Worm (Caenorhabditis elegans) whole organism, L1 larva: ENCODE data around the gene pak-2.
A peak's percentile ranks its signal among the peaks of the same experiment; 100 is the strongest.

Experiments
- C16A3.4 ChIP-seq: fragments of 150-350 bp; optimal IDR thresholded peaks from 2 replicates; lab custom pipeline; 2014; ENCODE audit warnings: missing biosample characterization, missing genetic modification characterization
- F16B12.6 ChIP-seq: fragments of 150-350 bp; optimal IDR thresholded peaks from 2 replicates; lab custom pipeline; 2014; ENCODE audit warnings: missing biosample characterization, missing genetic modification characterization
- alr-1 ChIP-seq: fragments of 200-800 bp; sonication (Bioruptor generic); optimal IDR thresholded peaks from 2 replicates; lab custom pipeline; 2018; ENCODE audit warnings: borderline replicate concordance, mild to moderate bottlenecking, missing genetic modification characterization, missing compliant biosample characterization
- aly-2 ChIP-seq: fragments of 150-350 bp; optimal IDR thresholded peaks from 2 replicates; lab custom pipeline; 2014; ENCODE audit warnings: missing biosample characterization, missing genetic modification characterization
- ama-1 ChIP-seq: fragments of 150-350 bp; optimal IDR thresholded peaks from 2 replicates; lab custom pipeline; 2014
- blmp-1 ChIP-seq: fragments of 150-350 bp; optimal IDR thresholded peaks from 2 replicates; lab custom pipeline; 2014; ENCODE audit warnings: missing biosample characterization, missing genetic modification characterization
- ceh-8 ChIP-seq: fragments of 200-800 bp; sonication (Bioruptor generic); optimal IDR thresholded peaks from 2 replicates; lab custom pipeline; 2018; ENCODE audit warnings: mild to moderate bottlenecking, missing genetic modification characterization, moderate library complexity, missing compliant biosample characterization
- ceh-88 ChIP-seq: fragments of 200-800 bp; sonication (Bioruptor generic); IDR thresholded peaks from 2 replicates; pipeline ENCODE4 v1.3.6; 2022; ENCODE audit warnings: missing genetic modification characterization, missing compliant biosample characterization
- ceh-90 ChIP-seq: sonication (generic microtip); optimal IDR thresholded peaks from 2 replicates; lab custom pipeline; 2016; ENCODE audit warnings: missing genetic modification characterization, missing compliant biosample characterization
- efl-3 ChIP-seq: fragments of 200-800 bp; sonication (Bioruptor generic); optimal IDR thresholded peaks from 2 replicates; lab custom pipeline; 2018; ENCODE audit warnings: mild to moderate bottlenecking, missing genetic modification characterization, missing compliant biosample characterization
- egl-27 ChIP-seq, 2 experiments: fragments of 150-350 bp in 1 of 2; sonication (generic microtip); optimal IDR thresholded peaks; 3 replicates each; lab custom pipeline; 2017 to 2018; ENCODE audit warnings: missing biosample characterization in 2 of 2, missing genetic modification characterization in 2 of 2, missing genetic modification reagents in 2 of 2
- elt-2 ChIP-seq: sonication (generic microtip); optimal IDR thresholded peaks from 2 replicates; lab custom pipeline; 2016; ENCODE audit warnings: missing genetic modification characterization, mild to moderate bottlenecking, inconsistent platforms, missing compliant biosample characterization, missing genetic modification reagents
- elt-3 ChIP-seq, 6 experiments: fragments of 150-350 bp in 1 of 6; sonication (generic microtip); optimal IDR thresholded peaks; 2 replicates each; lab custom pipeline; 2017 to 2018; ENCODE audit warnings: missing biosample characterization in 6 of 6, missing genetic modification characterization in 6 of 6, inconsistent platforms in 1 of 6
- ets-5 ChIP-seq: fragments of 200-800 bp; sonication (Bioruptor generic); IDR thresholded peaks from 2 replicates; pipeline ENCODE4 v1.3.6; 2022; ENCODE audit warnings: missing genetic modification characterization, missing compliant biosample characterization
- fkh-8 ChIP-seq: sonication (generic microtip); optimal IDR thresholded peaks from 2 replicates; lab custom pipeline; 2016; ENCODE audit warnings: mild to moderate bottlenecking, missing genetic modification characterization, missing compliant biosample characterization
- grh-1 ChIP-seq: fragments of 200-800 bp; sonication (Bioruptor generic); IDR thresholded peaks from 2 replicates; pipeline ENCODE4 v1.3.6; 2022; ENCODE audit warnings: missing genetic modification reagents, missing genetic modification characterization, missing compliant biosample characterization
- hlh-4 ChIP-seq: sonication (generic microtip); optimal IDR thresholded peaks from 2 replicates; lab custom pipeline; 2016; ENCODE audit warnings: mild to moderate bottlenecking, missing genetic modification characterization, missing compliant biosample characterization
- hpl-2 ChIP-seq: fragments of 150-350 bp; optimal IDR thresholded peaks from 2 replicates; lab custom pipeline; 2014; ENCODE audit warnings: missing biosample characterization, missing genetic modification reagents, missing genetic modification characterization
- irx-1 ChIP-seq: sonication (generic microtip); optimal IDR thresholded peaks from 2 replicates; lab custom pipeline; 2016; ENCODE audit warnings: missing genetic modification characterization, missing compliant biosample characterization
- isw-1 ChIP-seq: fragments of 200-800 bp; sonication (Bioruptor generic); IDR thresholded peaks from 2 replicates; pipeline ENCODE4 v1.3.6; 2022; ENCODE audit warnings: missing genetic modification characterization, missing compliant biosample characterization
- lin-14 ChIP-seq: fragments of 200-800 bp; sonication (Bioruptor generic); optimal IDR thresholded peaks from 2 replicates; lab custom pipeline; 2018; ENCODE audit warnings: mild to moderate bottlenecking, missing genetic modification characterization, moderate library complexity, missing compliant biosample characterization
- lin-35 ChIP-seq, 2 experiments: fragments of 150-350 bp; optimal IDR thresholded peaks; 2 replicates each; lab custom pipeline; 2014; ENCODE audit warnings: missing biosample characterization in 2 of 2, missing genetic modification characterization in 2 of 2, missing genetic modification reagents in 2 of 2
- lir-3 ChIP-seq: sonication (generic microtip); optimal IDR thresholded peaks from 2 replicates; lab custom pipeline; 2016; ENCODE audit warnings: mild to moderate bottlenecking, missing genetic modification characterization, moderate library complexity, missing compliant biosample characterization; ENCODE audit not compliant: poor library complexity
- lsy-2 ChIP-seq, 2 experiments: fragments of 150-350 bp; optimal IDR thresholded peaks; 2 replicates each; lab custom pipeline; 2014; ENCODE audit warnings: missing biosample characterization in 2 of 2, missing genetic modification characterization in 2 of 2
- mef-2 ChIP-seq: fragments of 150-350 bp; optimal IDR thresholded peaks from 2 replicates; lab custom pipeline; 2014; ENCODE audit warnings: missing biosample characterization, missing genetic modification characterization
- mep-1 ChIP-seq: fragments of 150-350 bp; optimal IDR thresholded peaks from 2 replicates; lab custom pipeline; 2014; ENCODE audit warnings: missing biosample characterization, missing genetic modification characterization
- nhr-11 ChIP-seq: fragments of 150-350 bp; optimal IDR thresholded peaks from 2 replicates; lab custom pipeline; 2014; ENCODE audit warnings: missing biosample characterization, missing genetic modification characterization
- nhr-19 ChIP-seq: fragments of 200-800 bp; sonication (Bioruptor generic); conservative IDR thresholded peaks from 2 replicates; pipeline ENCODE4 v1.3.6; 2022; ENCODE audit warnings: missing genetic modification characterization, missing compliant biosample characterization
- nhr-20 ChIP-seq: sonication (generic microtip); optimal IDR thresholded peaks from 2 replicates; lab custom pipeline; 2016; ENCODE audit warnings: mild to moderate bottlenecking, missing genetic modification characterization, missing compliant biosample characterization
- nhr-237 ChIP-seq: fragments of 150-350 bp; optimal IDR thresholded peaks from 2 replicates; lab custom pipeline; 2014; ENCODE audit warnings: missing biosample characterization, missing genetic modification characterization
- nhr-47 ChIP-seq: sonication (generic microtip); optimal IDR thresholded peaks from 2 replicates; lab custom pipeline; 2016; ENCODE audit warnings: mild to moderate bottlenecking, missing genetic modification characterization, moderate library complexity, missing compliant biosample characterization
- nhr-71 ChIP-seq: sonication (generic microtip); optimal IDR thresholded peaks from 2 replicates; lab custom pipeline; 2016; ENCODE audit warnings: mild to moderate bottlenecking, missing genetic modification characterization, moderate library complexity, missing compliant biosample characterization
- nhr-76 ChIP-seq: sonication (generic microtip); optimal IDR thresholded peaks from 2 replicates; lab custom pipeline; 2017; ENCODE audit warnings: missing biosample characterization, missing genetic modification characterization
- nhr-77 ChIP-seq: fragments of 150-350 bp; optimal IDR thresholded peaks from 2 replicates; lab custom pipeline; 2014; ENCODE audit warnings: missing biosample characterization, missing genetic modification characterization
- nhr-85 ChIP-seq: sonication (generic microtip); peaks from one replicate; lab custom pipeline; 2016; ENCODE audit warnings: missing genetic modification characterization, inconsistent platforms, missing compliant biosample characterization
- nhr-90 ChIP-seq: sonication (generic microtip); optimal IDR thresholded peaks from 2 replicates; lab custom pipeline; 2016; ENCODE audit warnings: mild to moderate bottlenecking, missing genetic modification characterization, missing compliant biosample characterization; ENCODE audit not compliant: poor library complexity
- pax-3 ChIP-seq: fragments of 200-800 bp; sonication (Bioruptor generic); optimal IDR thresholded peaks from 2 replicates; lab custom pipeline; 2018; ENCODE audit warnings: mild to moderate bottlenecking, missing genetic modification characterization, moderate library complexity, missing compliant biosample characterization
- pqm-1 ChIP-seq: sonication (generic microtip); optimal IDR thresholded peaks from 3 replicates; lab custom pipeline; 2017; ENCODE audit warnings: missing biosample characterization, missing genetic modification characterization
- rnt-1 ChIP-seq: sonication (generic microtip); optimal IDR thresholded peaks from 2 replicates; lab custom pipeline; 2016; ENCODE audit warnings: mild to moderate bottlenecking, missing genetic modification characterization, moderate library complexity, missing compliant biosample characterization
- snpc-4 ChIP-seq: fragments of 150-350 bp; optimal IDR thresholded peaks from 2 replicates; lab custom pipeline; 2014; ENCODE audit warnings: missing biosample characterization, missing genetic modification characterization
- snu-23 ChIP-seq: sonication (generic microtip); optimal IDR thresholded peaks from 2 replicates; lab custom pipeline; 2016; ENCODE audit warnings: missing genetic modification characterization, missing compliant biosample characterization
- sox-4 ChIP-seq: sonication (generic microtip); optimal IDR thresholded peaks from 2 replicates; lab custom pipeline; 2016; ENCODE audit warnings: missing genetic modification characterization, missing compliant biosample characterization
- sptf-1 ChIP-seq: fragments of 150-350 bp; optimal IDR thresholded peaks from 2 replicates; lab custom pipeline; 2014; ENCODE audit warnings: missing biosample characterization, missing genetic modification characterization
- tbx-2 ChIP-seq: sonication (generic microtip); optimal IDR thresholded peaks from 2 replicates; lab custom pipeline; 2016; ENCODE audit warnings: missing genetic modification characterization, missing compliant biosample characterization
- unc-30 ChIP-seq: sonication (generic microtip); optimal IDR thresholded peaks from 2 replicates; lab custom pipeline; 2017; ENCODE audit warnings: missing biosample characterization, missing genetic modification characterization
- unc-62 ChIP-seq: fragments of 150-350 bp; optimal IDR thresholded peaks from 2 replicates; lab custom pipeline; 2014; ENCODE audit warnings: missing biosample characterization, missing genetic modification reagents, missing genetic modification characterization
- unc-86 ChIP-seq: sonication (generic microtip); optimal IDR thresholded peaks from 2 replicates; lab custom pipeline; 2016; ENCODE audit warnings: missing genetic modification characterization, missing compliant biosample characterization
- unc-98 ChIP-seq: fragments of 200-800 bp; sonication (Bioruptor generic); IDR thresholded peaks from 2 replicates; pipeline ENCODE4 v1.3.6; 2022; ENCODE audit warnings: missing genetic modification characterization, missing compliant biosample characterization
- zag-1 ChIP-seq: fragments of 150-350 bp; optimal IDR thresholded peaks from 2 replicates; lab custom pipeline; 2014; ENCODE audit warnings: missing biosample characterization, missing genetic modification characterization
- ztf-4 ChIP-seq: fragments of 150-350 bp; optimal IDR thresholded peaks from 2 replicates; lab custom pipeline; 2014; ENCODE audit warnings: missing biosample characterization, missing genetic modification characterization

Gene pak-2

DNA sequence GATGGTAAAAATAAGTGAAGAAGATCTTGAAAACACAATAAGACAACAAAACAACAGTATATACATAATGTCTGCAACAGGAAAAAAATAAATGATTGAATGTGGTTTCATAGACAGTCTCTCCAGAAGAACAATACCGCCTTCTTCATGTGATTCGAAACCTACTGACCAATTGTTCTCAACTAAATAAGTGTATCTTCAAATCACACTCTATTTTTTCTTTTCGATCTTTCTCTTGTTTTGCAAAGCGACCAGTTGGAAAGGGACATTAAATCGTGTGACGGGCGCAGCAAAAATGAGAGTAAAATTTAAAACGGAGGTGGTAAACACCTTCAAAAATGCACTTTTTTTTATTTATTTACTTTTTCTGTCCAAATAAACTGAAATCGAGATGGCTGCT lies 22.7 kb upstream of the pak-2 start:
- TF ChIP-seq unc-86 (no peak), lin-35 (GFP tag; optimal IDR thresholded peaks at IDR 0.05; lab: Kevin White, UChicago) (peak in 1 of 2 experiments; percentile 15), unc-62 (GFP tag; lab: Kevin White, UChicago) (no peak), pax-3 (tag; lab: Kevin White, UChicago) (no peak), nhr-19 (GFP tag; lab: Robert Waterston, UW) (no peak), elt-2 (tag; lab: Kevin White, UChicago) (no peak), egl-27 (tag; optimal IDR thresholded peaks at IDR 0.05; lab: Kevin White, UChicago) (no peak), lin-14 (peak; percentile 62), snpc-4 (tag; lab: Kevin White, UChicago) (no peak), blmp-1 (tag; lab: Kevin White, UChicago) (peak; percentile 90), mep-1 (peak; percentile 23), zag-1 (tag; lab: Kevin White, UChicago) (no peak), unc-30 (tag; lab: Kevin White, UChicago) (no peak), F16B12.6 (tag; lab: Kevin White, UChicago) (no peak), ama-1 (lab: Kevin White, UChicago) (no peak), nhr-71 (tag; lab: Kevin White, UChicago) (peak; percentile 12), efl-3 (no peak), sox-4 (tag; lab: Kevin White, UChicago) (no peak), irx-1 (no peak), mef-2 (tag; lab: Kevin White, UChicago) (no peak), nhr-76 (tag; lab: Kevin White, UChicago) (no peak), elt-3 (tag; optimal IDR thresholded peaks at IDR 0.05; lab: Kevin White, UChicago) (no peak), alr-1 (tag; lab: Kevin White, UChicago) (no peak), snu-23 (GFP tag; lab: Kevin White, UChicago) (peak; percentile 40), rnt-1 (tag; lab: Kevin White, UChicago) (no peak), ztf-4 (no peak), fkh-8 (tag; lab: Kevin White, UChicago) (no peak), nhr-85 (tag; lab: Kevin White, UChicago) (peak; percentile 70), lsy-2 (tag; optimal IDR thresholded peaks at IDR 0.05; lab: Kevin White, UChicago) (no peak), nhr-90 (tag; lab: Kevin White, UChicago) (no peak), nhr-20 (tag; lab: Kevin White, UChicago) (peak; percentile 36), nhr-47 (tag; lab: Kevin White, UChicago) (no peak)

DNA sequence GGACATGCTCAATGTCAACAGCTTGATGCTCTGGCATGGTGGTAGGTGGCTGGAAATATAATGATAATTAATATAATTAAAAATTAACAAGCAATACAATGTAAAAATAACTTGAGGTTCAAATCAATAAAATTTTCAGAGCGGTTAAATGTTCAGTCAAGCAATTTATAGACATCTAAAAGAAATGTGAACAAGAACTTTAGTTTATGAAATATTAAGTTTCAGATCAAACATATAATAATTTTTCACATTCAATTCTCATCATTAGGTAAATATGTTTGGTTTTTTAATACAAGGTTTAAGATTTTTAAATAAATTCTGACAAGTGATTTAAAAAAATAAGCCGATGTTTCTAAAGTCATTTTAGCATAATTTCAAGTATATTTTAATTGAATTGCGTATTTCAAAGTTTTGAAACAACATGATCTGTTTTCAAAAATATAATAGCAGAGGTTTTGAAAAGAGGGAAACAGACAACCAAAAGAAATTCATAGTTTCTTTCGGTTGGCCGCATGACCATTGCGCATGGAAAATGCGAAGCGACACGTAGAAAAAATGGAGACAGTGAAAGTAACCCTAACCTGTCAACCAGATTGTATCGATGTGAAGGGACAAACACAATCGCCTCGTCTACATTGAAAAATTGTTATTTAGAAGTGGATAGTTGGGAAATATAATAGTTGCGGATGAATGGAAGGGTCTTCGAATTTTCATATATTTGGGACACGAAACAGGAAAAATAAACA lies 21.2 kb upstream of the pak-2 start, which contains the start of gene T04C12.11:
Gene T04C12.11, minus strand, starts transcription at position 51 of the 746 bp plus-strand sequence.
- TF ChIP-seq lir-3, result no peak
- no peak for TF ChIP-seq ceh-8 (GFP tag; lab: Kevin White, UChicago)
- peak in 1 of 2 experiments; percentile 30 for TF ChIP-seq lsy-2 (tag; optimal IDR thresholded peaks at IDR 0.05; lab: Kevin White, UChicago)
- no peak for TF ChIP-seq sptf-1 (tag; lab: Kevin White, UChicago)
- TF ChIP-seq aly-2, result no peak
- no peak for TF ChIP-seq nhr-77
- TF ChIP-seq F16B12.6 (tag; lab: Kevin White, UChicago), result no peak
- TF ChIP-seq egl-27 (tag; optimal IDR thresholded peaks at IDR 0.05; lab: Kevin White, UChicago), result no peak
- no peak for TF ChIP-seq isw-1 (GFP tag; lab: Robert Waterston, UW)
- peak; percentile 99 for TF ChIP-seq blmp-1 (tag; lab: Kevin White, UChicago)
- no peak for TF ChIP-seq nhr-76 (tag; lab: Kevin White, UChicago)
- no peak for TF ChIP-seq hlh-4
- no peak for TF ChIP-seq unc-98 (GFP tag; lab: Robert Waterston, UW)
- no peak for TF ChIP-seq nhr-237 (tag; lab: Kevin White, UChicago)
- TF ChIP-seq ceh-90 (tag; lab: Kevin White, UChicago), result no peak
- TF ChIP-seq zag-1 (tag; lab: Kevin White, UChicago), result no peak
- no peak for TF ChIP-seq snpc-4 (tag; lab: Kevin White, UChicago)
- TF ChIP-seq C16A3.4 (tag; lab: Kevin White, UChicago), result peak; percentile 8
- TF ChIP-seq unc-30 (tag; lab: Kevin White, UChicago), result no peak
- no peak for TF ChIP-seq pqm-1 (tag; lab: Kevin White, UChicago)
- no peak for TF ChIP-seq nhr-19 (GFP tag; lab: Robert Waterston, UW)
- TF ChIP-seq nhr-47 (tag; lab: Kevin White, UChicago), result no peak
- no peak for TF ChIP-seq hpl-2 (GFP tag; lab: Kevin White, UChicago)
- TF ChIP-seq fkh-8 (tag; lab: Kevin White, UChicago), result no peak
- TF ChIP-seq grh-1 (GFP tag; lab: Robert Waterston, UW), result no peak
- no peak for TF ChIP-seq ceh-88
- TF ChIP-seq ets-5 (GFP tag; lab: Robert Waterston, UW), result no peak
- TF ChIP-seq tbx-2 (tag; lab: Kevin White, UChicago), result no peak
- no peak for TF ChIP-seq nhr-11 (tag; lab: Kevin White, UChicago)
